Worm (Caenorhabditis elegans) whole organism, L1 larva: ENCODE results near the gene ZK353.3.
"Not testable (repeated sequence)": the region's sequence is repeated elsewhere in the genome, so short reads cannot be mapped to it uniquely, and the experiment has no call there.

ENCODE experiments used
- ceh-82 ChIP-seq, 3 experiments: fragments of 150-350 bp in 1 of 3; sonication (generic microtip) in 2 of 3; optimal IDR thresholded peaks; 2 replicates each; lab custom pipeline; 2014 to 2017; ENCODE audit warnings: missing biosample characterization in 3 of 3, missing genetic modification characterization in 3 of 3
- ceh-88 ChIP-seq: fragments of 200-800 bp; sonication (Bioruptor generic); IDR thresholded peaks from 2 replicates; pipeline ENCODE4 v1.3.6; 2022; ENCODE audit warnings: missing genetic modification characterization, missing compliant biosample characterization
- nhr-11 ChIP-seq: fragments of 150-350 bp; optimal IDR thresholded peaks from 2 replicates; lab custom pipeline; 2014; ENCODE audit warnings: missing biosample characterization, missing genetic modification characterization
- nhr-237 ChIP-seq: fragments of 150-350 bp; optimal IDR thresholded peaks from 2 replicates; lab custom pipeline; 2014; ENCODE audit warnings: missing biosample characterization, missing genetic modification characterization
- nhr-28 ChIP-seq: fragments of 150-350 bp; optimal IDR thresholded peaks from 2 replicates; lab custom pipeline; 2014; ENCODE audit warnings: missing biosample characterization, missing genetic modification characterization
- tbx-2 ChIP-seq: sonication (generic microtip); optimal IDR thresholded peaks from 2 replicates; lab custom pipeline; 2016; ENCODE audit warnings: missing genetic modification characterization, missing compliant biosample characterization
- unc-62 ChIP-seq: fragments of 150-350 bp; optimal IDR thresholded peaks from 2 replicates; lab custom pipeline; 2014; ENCODE audit warnings: missing biosample characterization, missing genetic modification reagents, missing genetic modification characterization

DNA sequence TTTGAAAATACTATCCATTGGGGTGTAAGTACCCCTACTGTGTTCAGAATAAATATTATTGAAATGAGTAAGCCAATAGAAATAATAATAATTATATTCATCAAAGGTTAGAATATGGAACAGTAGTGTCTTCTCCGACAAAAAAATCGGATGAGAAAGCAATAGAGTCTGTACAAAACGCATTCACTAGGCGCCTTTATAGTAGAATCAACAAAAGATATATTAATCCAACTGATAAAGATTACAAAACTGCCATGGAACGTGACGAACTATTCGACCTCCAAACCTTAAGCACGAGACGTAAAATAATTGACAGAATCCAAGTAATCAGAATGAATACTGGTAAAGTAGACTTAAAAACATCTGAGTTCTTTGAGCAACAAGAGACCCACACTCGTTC, 48.0 kb upstream of the ZK353.3 start, which contains the start of gene clc-29:
- not testable (repeated sequence) for TF ChIP-seq ceh-88; nhr-28; nhr-237 (tag; lab: Kevin White, UChicago); ceh-82 (tag; optimal IDR thresholded peaks at IDR 0.05; lab: Kevin White, UChicago); unc-62 (GFP tag; lab: Kevin White, UChicago); tbx-2 (tag; lab: Kevin White, UChicago); nhr-11
